Fruit fly (Drosophila melanogaster) whole organism, embryonic: ENCODE data around the gene Rh2.

Experiments
- CG17829 ChIP-seq: fragments of 200-800 bp; optimal IDR thresholded peaks from 2 replicates; lab custom pipeline; 2019; ENCODE audit warnings: missing biosample characterization, mild to moderate bottlenecking, missing genetic modification characterization, moderate library complexity
- CG2116 ChIP-seq: fragments of 200-800 bp; sonication (Bioruptor generic); optimal IDR thresholded peaks from 3 replicates; lab custom pipeline; 2018; ENCODE audit warnings: missing biosample characterization, mild to moderate bottlenecking, missing genetic modification characterization
- CG5180 ChIP-seq: fragments of 200-800 bp; sonication (Bioruptor generic); optimal IDR thresholded peaks from 3 replicates; lab custom pipeline; 2017; ENCODE audit warnings: missing biosample characterization, missing genetic modification characterization, mild to moderate bottlenecking, moderate library complexity, missing genetic modification reagents
- Gug ChIP-seq: fragments of 200-800 bp; sonication (Bioruptor generic); IDR thresholded peaks from 4 replicates; pipeline ENCODE4 v1.3.6; 2022; ENCODE audit warnings: missing biosample characterization, missing genetic modification characterization
- emc ChIP-seq: fragments of 200-800 bp; sonication (Bioruptor generic); optimal IDR thresholded peaks from 2 replicates; lab custom pipeline; 2016; ENCODE audit warnings: missing biosample characterization, missing genetic modification characterization
- row ChIP-seq: fragments of 200-800 bp; sonication (Bioruptor generic); IDR thresholded peaks from 3 replicates; pipeline ENCODE4 v1.3.6; 2022; ENCODE audit warnings: missing biosample characterization, missing genetic modification characterization
- sima ChIP-seq: fragments of 200-800 bp; sonication (Bioruptor generic); optimal IDR thresholded peaks from 2 replicates; lab custom pipeline; 2016; ENCODE audit warnings: missing biosample characterization, missing genetic modification characterization
- vvl ChIP-seq: fragments of 200-800 bp; sonication (Bioruptor generic); IDR thresholded peaks from 2 replicates; pipeline ENCODE4 v1.3.6; 2022; ENCODE audit warnings: missing biosample characterization, missing genetic modification characterization

DNA sequence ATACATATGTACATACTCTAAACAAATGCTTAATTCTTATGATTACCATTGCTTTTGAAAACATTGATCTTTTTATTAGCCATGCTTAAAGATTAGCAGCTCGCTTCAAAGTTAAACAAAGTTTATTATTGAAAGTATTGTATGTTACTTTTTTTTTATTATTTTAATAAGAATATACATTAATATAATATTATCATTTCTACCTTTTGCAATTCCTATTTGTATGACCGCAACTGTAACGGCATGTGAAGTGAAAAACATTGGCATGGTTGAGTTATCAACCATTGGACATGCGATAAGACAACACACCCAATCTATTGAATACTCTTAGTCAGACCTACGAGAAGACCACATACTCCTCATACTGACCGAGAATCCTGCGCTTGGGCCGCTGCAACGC lies 11.7 kb downstream of the Rh2 start:
- TF ChIP-seq emc (GFP tag; lab: Kevin White, UChicago) = no peak
- TF ChIP-seq sima (GFP tag; lab: Kevin White, UChicago) = no peak
- no peak for TF ChIP-seq CG5180
- peak; percentile 40; the same call in 2 of the 3 replicates for TF ChIP-seq row (GFP tag; lab: Robert Waterston, UW)
- TF ChIP-seq Gug = no peak
- no peak for TF ChIP-seq vvl
- TF ChIP-seq CG2116 = no peak
- no peak for TF ChIP-seq CG17829
